Fruit fly (Drosophila melanogaster) whole organism, prepupa: ENCODE data around the gene CG42263.

Source experiments
- CG10669 ChIP-seq: fragments of 200-800 bp; sonication (Bioruptor generic); optimal IDR thresholded peaks from 3 replicates; lab custom pipeline; 2018; ENCODE audit warnings: missing biosample characterization, mild to moderate bottlenecking, missing genetic modification characterization, moderate library complexity
- CG11902 ChIP-seq: fragments of 200-800 bp; sonication (Bioruptor generic); optimal IDR thresholded peaks from 3 replicates; lab custom pipeline; 2016; ENCODE audit warnings: missing biosample characterization, missing genetic modification characterization
- CG15336 ChIP-seq: fragments of 200-800 bp; sonication (Bioruptor generic); IDR thresholded peaks from 2 replicates; pipeline ENCODE4 v1.3.6; 2022; ENCODE audit warnings: missing biosample characterization, missing genetic modification characterization
- CG16779 ChIP-seq: fragments of 200-800 bp; sonication (Bioruptor generic); optimal IDR thresholded peaks from 3 replicates; lab custom pipeline; 2017; ENCODE audit warnings: missing biosample characterization, mild to moderate bottlenecking, missing genetic modification characterization
- CG3032 ChIP-seq: fragments of 200-800 bp; optimal IDR thresholded peaks from 2 replicates; lab custom pipeline; 2019; ENCODE audit warnings: missing biosample characterization, mild to moderate bottlenecking, missing genetic modification characterization, moderate library complexity
- CG31627 ChIP-seq: fragments of 200-800 bp; sonication (Bioruptor generic); optimal IDR thresholded peaks from 3 replicates; lab custom pipeline; 2016; ENCODE audit warnings: missing biosample characterization, missing genetic modification characterization
- CG32006 ChIP-seq: fragments of 200-800 bp; sonication (Bioruptor generic); optimal IDR thresholded peaks from 3 replicates; lab custom pipeline; 2017; ENCODE audit warnings: missing biosample characterization, mild to moderate bottlenecking, missing genetic modification characterization
- CG34406 ChIP-seq: fragments of 200-800 bp; sonication (Bioruptor generic); optimal IDR thresholded peaks from 3 replicates; lab custom pipeline; 2016; ENCODE audit warnings: missing biosample characterization, missing genetic modification characterization
- CG3919 ChIP-seq: fragments of 200-800 bp; sonication (Bioruptor generic); optimal IDR thresholded peaks from 3 replicates; lab custom pipeline; 2016; ENCODE audit warnings: missing biosample characterization, missing genetic modification characterization
- CG6808 ChIP-seq: fragments of 200-800 bp; sonication (Bioruptor generic); optimal IDR thresholded peaks from 3 replicates; lab custom pipeline; 2017; ENCODE audit warnings: missing biosample characterization, missing genetic modification characterization, mild to moderate bottlenecking, moderate library complexity, missing genetic modification reagents
- CG6854 ChIP-seq: fragments of 200-800 bp; sonication (Bioruptor generic); optimal IDR thresholded peaks from 2 replicates; lab custom pipeline; 2017; ENCODE audit warnings: missing biosample characterization, mild to moderate bottlenecking, missing genetic modification characterization
- CG8119 ChIP-seq: fragments of 200-800 bp; sonication (Bioruptor generic); IDR thresholded peaks from 3 replicates; pipeline ENCODE4 v1.3.6; 2022; ENCODE audit warnings: missing biosample characterization, missing genetic modification characterization
- CG8319 ChIP-seq: fragments of 200-800 bp; sonication (Bioruptor generic); optimal IDR thresholded peaks from 3 replicates; lab custom pipeline; 2016; ENCODE audit warnings: missing biosample characterization, missing genetic modification characterization
- CG8632 ChIP-seq: fragments of 200-800 bp; sonication (Bioruptor generic); optimal IDR thresholded peaks from 3 replicates; lab custom pipeline; 2016; ENCODE audit warnings: missing biosample characterization, missing genetic modification characterization
- Eip75B ChIP-seq: fragments of 200-800 bp; sonication (Bioruptor generic); optimal IDR thresholded peaks from 3 replicates; lab custom pipeline; 2016; ENCODE audit warnings: missing biosample characterization, missing genetic modification characterization
- Eip78C ChIP-seq: fragments of 200-800 bp; sonication (Bioruptor generic); peaks from one replicate; lab custom pipeline; 2016; ENCODE audit warnings: missing biosample characterization, missing genetic modification characterization
- Eip93F ChIP-seq: fragments of 200-800 bp; sonication (Bioruptor generic); optimal IDR thresholded peaks from 2 replicates; lab custom pipeline; 2016; ENCODE audit warnings: missing biosample characterization, mild to moderate bottlenecking, missing genetic modification characterization
- Ets21C ChIP-seq: fragments of 200-800 bp; sonication (Bioruptor generic); optimal IDR thresholded peaks from 3 replicates; lab custom pipeline; 2016; ENCODE audit warnings: missing biosample characterization, missing genetic modification characterization
- Ets96B ChIP-seq: fragments of 200-800 bp; optimal IDR thresholded peaks from 2 replicates; lab custom pipeline; 2019; ENCODE audit warnings: missing biosample characterization, mild to moderate bottlenecking, missing genetic modification characterization, moderate library complexity
- Hr4 ChIP-seq: fragments of 200-800 bp; sonication (Bioruptor generic); optimal IDR thresholded peaks from 3 replicates; lab custom pipeline; 2016; ENCODE audit warnings: missing biosample characterization, missing genetic modification characterization
- Sox102F ChIP-seq: fragments of 200-800 bp; sonication (Bioruptor generic); optimal IDR thresholded peaks from 2 replicates; lab custom pipeline; 2016; ENCODE audit warnings: missing biosample characterization, mild to moderate bottlenecking, missing genetic modification characterization
- Sox14 ChIP-seq: fragments of 200-800 bp; sonication (Bioruptor generic); optimal IDR thresholded peaks from 3 replicates; lab custom pipeline; 2016; ENCODE audit warnings: missing biosample characterization, missing genetic modification characterization
- achi ChIP-seq: fragments of 200-800 bp; sonication (Bioruptor generic); optimal IDR thresholded peaks from 3 replicates; lab custom pipeline; 2016; ENCODE audit warnings: missing biosample characterization, missing genetic modification characterization
- cyc ChIP-seq: fragments of 200-800 bp; sonication (Bioruptor generic); optimal IDR thresholded peaks from 3 replicates; lab custom pipeline; 2016; ENCODE audit warnings: missing biosample characterization, missing genetic modification characterization
- dac ChIP-seq: fragments of 200-800 bp; sonication (Bioruptor generic); optimal IDR thresholded peaks from 2 replicates; lab custom pipeline; 2017; ENCODE audit warnings: missing biosample characterization, mild to moderate bottlenecking, missing genetic modification characterization
- eg ChIP-seq: fragments of 200-800 bp; sonication (Bioruptor generic); IDR thresholded peaks from 3 replicates; pipeline ENCODE4 v1.3.6; 2022; ENCODE audit warnings: missing biosample characterization, missing genetic modification characterization
- esn ChIP-seq: fragments of 200-800 bp; sonication (Bioruptor generic); optimal IDR thresholded peaks from 2 replicates; lab custom pipeline; 2016; ENCODE audit warnings: missing biosample characterization, mild to moderate bottlenecking, missing genetic modification characterization, moderate library complexity
- fd59A ChIP-seq: fragments of 200-800 bp; sonication (Bioruptor generic); optimal IDR thresholded peaks from 2 replicates; lab custom pipeline; 2017; ENCODE audit warnings: missing biosample characterization, mild to moderate bottlenecking, missing genetic modification characterization, missing genetic modification reagents
- fd85E ChIP-seq: fragments of 200-800 bp; sonication (Bioruptor generic); optimal IDR thresholded peaks from 3 replicates; lab custom pipeline; 2016; ENCODE audit warnings: missing biosample characterization, missing genetic modification characterization
- lz ChIP-seq: fragments of 200-800 bp; sonication (Bioruptor generic); optimal IDR thresholded peaks from 3 replicates; lab custom pipeline; 2016; ENCODE audit warnings: missing biosample characterization, missing genetic modification characterization
- net ChIP-seq: fragments of 200-800 bp; sonication (Bioruptor generic); optimal IDR thresholded peaks from 3 replicates; lab custom pipeline; 2016; ENCODE audit warnings: missing biosample characterization, missing genetic modification characterization
- pdm3 ChIP-seq: fragments of 200-800 bp; sonication (Bioruptor generic); optimal IDR thresholded peaks from 3 replicates; lab custom pipeline; 2016; ENCODE audit warnings: missing biosample characterization, missing genetic modification characterization
- ss ChIP-seq, 2 experiments: fragments of 200-800 bp; sonication (Bioruptor generic); optimal IDR thresholded peaks; 2 replicates in 1 of 2; 3 replicates in 1 of 2; lab custom pipeline; 2017 to 2018; ENCODE audit warnings: mild to moderate bottlenecking in 2 of 2, missing biosample characterization in 2 of 2, missing genetic modification characterization in 2 of 2, moderate library complexity in 1 of 2
- svp ChIP-seq: fragments of 200-800 bp; sonication (Bioruptor generic); peaks from one replicate; lab custom pipeline; 2016; ENCODE audit warnings: missing biosample characterization, missing genetic modification characterization
- vri ChIP-seq: fragments of 200-800 bp; sonication (Bioruptor generic); optimal IDR thresholded peaks from 3 replicates; lab custom pipeline; 2016; ENCODE audit warnings: missing biosample characterization, mild to moderate bottlenecking, missing genetic modification characterization

The CG42263 gene

dm6 chr3L:19922833-19923745, 32.5 kb downstream of the CG42263 start, which contains the start of gene Pfdn6 (continued):
- TF ChIP-seq fd85E (no peak), Eip75B (GFP tag; lab: Kevin White, UChicago) (no peak), Hr4 (GFP tag; lab: Kevin White, UChicago) (no peak), CG6854 (no peak), CG8319 (GFP tag; lab: Kevin White, UChicago) (no peak), esn (GFP tag; lab: Kevin White, UChicago) (peak; percentile 86), eg (peak; percentile 74), CG8119 (GFP tag; lab: Robert Waterston, UW) (0 out of 3 replicates have a peak, but pooled peaks have one; percentile 17), CG15336 (GFP tag; lab: Robert Waterston, UW) (peak; percentile 51), Ets21C (GFP tag; lab: Kevin White, UChicago) (peak; percentile 74), vri (no peak), CG11902 (GFP tag; lab: Kevin White, UChicago) (peak; percentile 68), Eip93F (no peak), cyc (GFP tag; lab: Kevin White, UChicago) (peak; percentile 78), CG34406 (GFP tag; lab: Kevin White, UChicago) (peak; percentile 16), CG31627 (GFP tag; lab: Kevin White, UChicago) (peak; percentile 78), CG16779 (tag; lab: Kevin White, UChicago) (no peak), CG10669 (GFP tag; lab: Kevin White, UChicago) (no peak), CG3919 (GFP tag; lab: Kevin White, UChicago) (no peak), CG6808 (GFP tag; lab: Kevin White, UChicago) (no peak), svp (GFP tag; lab: Kevin White, UChicago) (no peak), net (no peak), Sox14 (GFP tag; lab: Kevin White, UChicago) (peak; percentile 80), CG3032 (peak; percentile 62)

dm6 chr3L:19919981-19920380, 35.6 kb downstream of the CG42263 start:
- TF ChIP-seq Ets96B (tag; lab: Kevin White, UChicago) = no peak
- no peak for TF ChIP-seq CG32006 (GFP tag; lab: Kevin White, UChicago)
- no peak for TF ChIP-seq esn (GFP tag; lab: Kevin White, UChicago)
- TF ChIP-seq Eip75B (GFP tag; lab: Kevin White, UChicago) = no peak
- TF ChIP-seq CG11902 (GFP tag; lab: Kevin White, UChicago) = no peak
- no peak for TF ChIP-seq CG8632
- no peak for TF ChIP-seq Sox102F (GFP tag; lab: Kevin White, UChicago)
- TF ChIP-seq achi = no peak

- peak; percentile 26 for TF ChIP-seq Eip78C (GFP tag; lab: Kevin White, UChicago)
- no peak for TF ChIP-seq net
- peak; percentile 10 for TF ChIP-seq CG6854
- peak; percentile 6 for TF ChIP-seq lz
- TF ChIP-seq, all 60 proteins: peak for 3
These were observed 40.8 kb downstream of the CG42263 start, which contains the start of gene Rpn1 for dm6 chr3L:19914833-19915232. Gene Rpn1, plus strand, starts transcription at chr3L:19915051.

dm6 chr3L:19913328-19913936, 42.2 kb downstream of the CG42263 start, which contains the start of gene Mtr3:
Gene Mtr3, minus strand, starts transcription at chr3L:19913715.
- TF ChIP-seq fd59A (GFP tag; lab: Kevin White, UChicago) (no peak), pdm3 (GFP tag; lab: Kevin White, UChicago) (no peak), CG16779 (tag; lab: Kevin White, UChicago) (no peak), CG11902 (GFP tag; lab: Kevin White, UChicago) (no peak), dac (GFP tag; lab: Kevin White, UChicago) (no peak), ss (GFP tag; optimal IDR thresholded peaks at IDR 0.05; lab: Kevin White, UChicago) (no peak), Sox102F (GFP tag; lab: Kevin White, UChicago) (no peak)
